Fruit fly (Drosophila melanogaster): ENCODE data around the gene Clp.

Gene Clp

dm6 chr2L:867899-868605, 48.3 kb downstream of the Clp start, which contains the start of gene aru (continued):
- peak; percentile 15 for TF ChIP-seq sd (tag; optimal IDR thresholded peaks at IDR 0.05)
- no peak; the same call in 1 of the 2 replicates for TF ChIP-seq CG32532 (GFP tag; IDR thresholded peaks at IDR 0.05)
- peak; percentile 47 for TF ChIP-seq Fer1 (GFP tag; optimal IDR thresholded peaks at IDR 0.05)
- TF ChIP-seq CG1024 (GFP tag; IDR thresholded peaks at IDR 0.05): no peak; the same call in 1 of the 2 replicates
- no peak for TF ChIP-seq Kr (GFP tag; optimal IDR thresholded peaks at IDR 0.05)
- TF ChIP-seq chif (GFP tag; optimal IDR thresholded peaks at IDR 0.05): no peak
- no peak for TF ChIP-seq Gsc (GFP tag; IDR thresholded peaks at IDR 0.05)
- no peak for TF ChIP-seq dimm (GFP tag; IDR thresholded peaks at IDR 0.05)
- 0 out of 2 replicates have a peak, but pooled peaks have one; percentile 18 for TF ChIP-seq Bgb (GFP tag; IDR thresholded peaks at IDR 0.05; ENCODE audit: partially characterized antibody)
- peak; percentile 25; the same call in 1 of the 2 replicates for TF ChIP-seq Scr (GFP tag; IDR thresholded peaks at IDR 0.05; ENCODE audit: partially characterized antibody)
- TF ChIP-seq CG17385 (GFP tag; optimal IDR thresholded peaks at IDR 0.05): peak; percentile 46
- TF ChIP-seq pho (GFP tag; optimal IDR thresholded peaks at IDR 0.05): no peak
- peak; percentile 55 for TF ChIP-seq CG6765 (GFP tag; optimal IDR thresholded peaks at IDR 0.05)
- no peak for TF ChIP-seq vfl (GFP tag; optimal IDR thresholded peaks at IDR 0.05)
- TF ChIP-seq cad (GFP tag; optimal IDR thresholded peaks at IDR 0.05): no peak
- TF ChIP-seq trem (tag; optimal IDR thresholded peaks at IDR 0.05): peak; percentile 12
- TF ChIP-seq ac (GFP tag; optimal IDR thresholded peaks at IDR 0.05): peak; percentile 3
- TF ChIP-seq row (GFP tag; IDR thresholded peaks at IDR 0.05): peak; percentile 68
- no peak for TF ChIP-seq danr (GFP tag; IDR thresholded peaks at IDR 0.05)
- 0 out of 2 replicates have a peak, but pooled peaks have one; percentile 16 for TF ChIP-seq bbx (GFP tag; IDR thresholded peaks at IDR 0.05; ENCODE audit: partially characterized antibody)
- no peak for TF ChIP-seq mirr (GFP tag; optimal IDR thresholded peaks at IDR 0.05)
- TF ChIP-seq Jarid2 (GFP tag; optimal IDR thresholded peaks at IDR 0.05): peak; percentile 68
- peak; percentile 45 for TF ChIP-seq HmgZ (tag; optimal IDR thresholded peaks at IDR 0.05)
- TF ChIP-seq Hand (GFP tag; optimal IDR thresholded peaks at IDR 0.05): peak; percentile 9
- TF ChIP-seq CG31365 (tag; optimal IDR thresholded peaks at IDR 0.05): no peak
- TF ChIP-seq pros (GFP tag; optimal IDR thresholded peaks at IDR 0.05): peak; percentile 76
- no peak for TF ChIP-seq CG11085 (GFP tag; IDR thresholded peaks at IDR 0.05)
- no peak for TF ChIP-seq ind (GFP tag; optimal IDR thresholded peaks at IDR 0.05)
- TF ChIP-seq nmo (GFP tag; optimal IDR thresholded peaks at IDR 0.05): no peak
- TF ChIP-seq lmd (GFP tag; IDR thresholded peaks at IDR 0.05): no peak
- TF ChIP-seq lola (GFP tag; optimal IDR thresholded peaks at IDR 0.05): peak in 1 of 3 experiments; percentile 20
- TF ChIP-seq seq (GFP tag; IDR thresholded peaks at IDR 0.05): 0 out of 2 replicates have a peak, but pooled peaks have one; percentile 15
- peak; percentile 31 for TF ChIP-seq CG10979 (tag; optimal IDR thresholded peaks at IDR 0.05)
- TF ChIP-seq zf30C (GFP tag; optimal IDR thresholded peaks at IDR 0.05): no peak
- peak; percentile 49 for TF ChIP-seq dmrt99B (tag; optimal IDR thresholded peaks at IDR 0.05)
- TF ChIP-seq ci (GFP tag; IDR thresholded peaks at IDR 0.05): peak; percentile 72
- TF ChIP-seq Dfd (GFP tag; optimal IDR thresholded peaks at IDR 0.05): no peak
- TF ChIP-seq fd3F (GFP tag; optimal IDR thresholded peaks at IDR 0.05): no peak
- no peak for TF ChIP-seq lov (optimal IDR thresholded peaks at IDR 0.05)
- no peak for TF ChIP-seq lov (GFP tag; IDR thresholded peaks at IDR 0.05)
- TF ChIP-seq Sry-β (GFP tag; optimal IDR thresholded peaks at IDR 0.05): no peak
- no peak for TF ChIP-seq ssp (GFP tag; IDR thresholded peaks at IDR 0.05)
- TF ChIP-seq Atf3 (GFP tag; optimal IDR thresholded peaks at IDR 0.05): no peak
- no peak; the same call in 3 of the 4 replicates for TF ChIP-seq Dll (GFP tag; IDR thresholded peaks at IDR 0.05; ENCODE audit: partially characterized antibody)
- TF ChIP-seq slou (GFP tag; optimal IDR thresholded peaks at IDR 0.05): no peak
- TF ChIP-seq slp2 (GFP tag; optimal IDR thresholded peaks at IDR 0.05): no peak
- peak; percentile 53; the same call in 1 of the 2 replicates for TF ChIP-seq chm (GFP tag; IDR thresholded peaks at IDR 0.05)
- TF ChIP-seq tin (GFP tag; optimal IDR thresholded peaks at IDR 0.05): peak; percentile 7
- TF ChIP-seq grau (tag; optimal IDR thresholded peaks at IDR 0.05): peak; percentile 26
- TF ChIP-seq sens (GFP tag): peak; percentile 70
